Fruit fly (Drosophila melanogaster): ENCODE results near the gene Grip.

Gene Grip

dm6 chrX:5918499-5919126, 47.5 kb upstream of the Grip start (continued):
- peak; percentile 97 for TF ChIP-seq CG6683 (GFP tag; optimal IDR thresholded peaks at IDR 0.05)
- no peak for TF ChIP-seq Hr39 (optimal IDR thresholded peaks at IDR 0.05)
- no peak for TF ChIP-seq sna (GFP tag; IDR thresholded peaks at IDR 0.05; ENCODE audit: partially characterized antibody)
- peak; percentile 98 for TF ChIP-seq Atf3 (GFP tag; optimal IDR thresholded peaks at IDR 0.05)
- peak; percentile 98 for TF ChIP-seq gt (GFP tag; IDR thresholded peaks at IDR 0.05)
- peak; percentile 57 for TF ChIP-seq CG9797 (GFP tag; optimal IDR thresholded peaks at IDR 0.05)
- peak; percentile 99 for TF ChIP-seq CG6175 (GFP tag; IDR thresholded peaks at IDR 0.05)
- peak; percentile 96 for TF ChIP-seq gcm (GFP tag; optimal IDR thresholded peaks at IDR 0.05)
- peak; percentile 97 for TF ChIP-seq scrt (GFP tag; optimal IDR thresholded peaks at IDR 0.05)
- TF ChIP-seq CG14667 (GFP tag; IDR thresholded peaks at IDR 0.05) = peak; percentile 99
- peak; percentile 100 for TF ChIP-seq sens (GFP tag)
- no peak for TF ChIP-seq HLHmδ (GFP tag; optimal IDR thresholded peaks at IDR 0.05)
- TF ChIP-seq Dll (GFP tag; IDR thresholded peaks at IDR 0.05; ENCODE audit: partially characterized antibody) = 0 out of 4 replicates have a peak, but pooled peaks have one; percentile 50
- TF ChIP-seq grn (GFP tag; optimal IDR thresholded peaks at IDR 0.05) = peak; percentile 85
- peak; percentile 90 for TF ChIP-seq CG10431 (GFP tag; optimal IDR thresholded peaks at IDR 0.05)
- peak; percentile 95 for TF ChIP-seq D19B (GFP tag; optimal IDR thresholded peaks at IDR 0.05)
- TF ChIP-seq al (GFP tag; IDR thresholded peaks at IDR 0.05) = peak; percentile 99
- peak; percentile 99 for TF ChIP-seq Xbp1 (GFP tag; optimal IDR thresholded peaks at IDR 0.05)
- peak; percentile 100 for TF ChIP-seq CG2120 (GFP tag; optimal IDR thresholded peaks at IDR 0.05)
- TF ChIP-seq Atf-2 (GFP tag; optimal IDR thresholded peaks at IDR 0.05) = peak; percentile 98
- TF ChIP-seq ci (GFP tag; IDR thresholded peaks at IDR 0.05) = peak; percentile 100
- peak; percentile 96 for TF ChIP-seq CG12104 (GFP tag; optimal IDR thresholded peaks at IDR 0.05)
- peak; percentile 98 for TF ChIP-seq CG10979 (tag; optimal IDR thresholded peaks at IDR 0.05)
- peak; percentile 91 for TF ChIP-seq CG10267 (tag; optimal IDR thresholded peaks at IDR 0.05)
- TF ChIP-seq ems (GFP tag; optimal IDR thresholded peaks at IDR 0.05) = peak; percentile 98
- TF ChIP-seq CG4282 (GFP tag; optimal IDR thresholded peaks at IDR 0.05) = peak; percentile 96
- peak; percentile 50 for TF ChIP-seq stwl (tag; optimal IDR thresholded peaks at IDR 0.05)
- TF ChIP-seq CG10147 (GFP tag; optimal IDR thresholded peaks at IDR 0.05) = peak; percentile 99
- peak; percentile 92 for TF ChIP-seq Bdp1 (GFP tag; optimal IDR thresholded peaks at IDR 0.05)
- TF ChIP-seq CG9727 (GFP tag; optimal IDR thresholded peaks at IDR 0.05) = peak; percentile 96
- peak; percentile 98 for TF ChIP-seq CG2712 (tag; optimal IDR thresholded peaks at IDR 0.05)
- peak; percentile 98 for TF ChIP-seq CG1792 (GFP tag; optimal IDR thresholded peaks at IDR 0.05)
- TF ChIP-seq CG31441 (GFP tag; IDR thresholded peaks at IDR 0.05) = peak; percentile 97
- peak; percentile 99 for TF ChIP-seq Atf6 (GFP tag; IDR thresholded peaks at IDR 0.05)
- TF ChIP-seq CG10366 (GFP tag; IDR thresholded peaks at IDR 0.05) = peak; percentile 100
- peak; percentile 99 for TF ChIP-seq CG7786 (GFP tag; optimal IDR thresholded peaks at IDR 0.05)
- TF ChIP-seq nau (GFP tag; optimal IDR thresholded peaks at IDR 0.05) = peak; percentile 99
- TF ChIP-seq tap (tag; optimal IDR thresholded peaks at IDR 0.05) = peak; percentile 97
- peak; percentile 98 for TF ChIP-seq lbe (GFP tag; optimal IDR thresholded peaks at IDR 0.05)
- TF ChIP-seq NC2α (GFP tag; optimal IDR thresholded peaks at IDR 0.05) = peak; percentile 98
- TF ChIP-seq CG12155 (GFP tag; optimal IDR thresholded peaks at IDR 0.05) = peak; percentile 98
- peak; percentile 99 for TF ChIP-seq cwo (GFP tag; optimal IDR thresholded peaks at IDR 0.05)
- TF ChIP-seq CG10543 (GFP tag; optimal IDR thresholded peaks at IDR 0.05) = peak; percentile 98
- TF ChIP-seq Deaf1 (tag; optimal IDR thresholded peaks at IDR 0.05) = peak; percentile 85
- TF ChIP-seq Nf-YB (GFP tag; optimal IDR thresholded peaks at IDR 0.05) = peak; percentile 87
- TF ChIP-seq D (optimal IDR thresholded peaks at IDR 0.05) = no peak
- peak; percentile 98 for TF ChIP-seq D (GFP tag; optimal IDR thresholded peaks at IDR 0.05)
- peak; percentile 96 for TF ChIP-seq aop (GFP tag; IDR thresholded peaks at IDR 0.05)
- TF ChIP-seq btn (GFP tag; optimal IDR thresholded peaks at IDR 0.05) = peak; percentile 97
- TF ChIP-seq Doc2 (GFP tag; IDR thresholded peaks at IDR 0.05) = peak; percentile 98
- TF ChIP-seq Scr (GFP tag; IDR thresholded peaks at IDR 0.05; ENCODE audit: partially characterized antibody) = peak; percentile 61
